Worm (Caenorhabditis elegans) whole organism, late embryonic: ENCODE measurements around the gene gst-6.
"Not testable (repeated sequence)": the region's sequence is repeated elsewhere in the genome, so short reads cannot be mapped to it uniquely, and the experiment has no call there.

Experiments used
- C08G9.2 ChIP-seq: sonication (generic microtip); optimal IDR thresholded peaks from 2 replicates; lab custom pipeline; 2016; ENCODE audit warnings: mild to moderate bottlenecking, missing genetic modification characterization, moderate library complexity, missing compliant biosample characterization
- K02D7.2 ChIP-seq: sonication (generic microtip); optimal IDR thresholded peaks from 2 replicates; lab custom pipeline; 2017; ENCODE audit warnings: mild to moderate bottlenecking, missing genetic modification characterization, missing compliant biosample characterization
- Y22D7AL.16 ChIP-seq: sonication (generic microtip); optimal IDR thresholded peaks from 2 replicates; lab custom pipeline; 2016; ENCODE audit warnings: missing genetic modification characterization, missing compliant biosample characterization
- ceh-22 ChIP-seq: sonication (generic microtip); optimal IDR thresholded peaks from 2 replicates; lab custom pipeline; 2017; ENCODE audit warnings: missing biosample characterization, missing genetic modification characterization
- ceh-30 ChIP-seq: fragments of 150-350 bp; optimal IDR thresholded peaks from 2 replicates; lab custom pipeline; 2014; ENCODE audit warnings: missing biosample characterization, missing genetic modification characterization
- ceh-48 ChIP-seq: sonication (generic microtip); optimal IDR thresholded peaks from 2 replicates; lab custom pipeline; 2016; ENCODE audit warnings: missing genetic modification characterization, inconsistent platforms, missing compliant biosample characterization
- ceh-9 ChIP-seq: sonication (generic microtip); optimal IDR thresholded peaks from 2 replicates; lab custom pipeline; 2016; ENCODE audit warnings: mild to moderate bottlenecking, missing genetic modification characterization, inconsistent platforms, missing compliant biosample characterization
- che-1 ChIP-seq: sonication (generic microtip); optimal IDR thresholded peaks from 2 replicates; lab custom pipeline; 2016; ENCODE audit warnings: mild to moderate bottlenecking, missing genetic modification characterization, missing compliant biosample characterization
- dmd-4 ChIP-seq: sonication (generic microtip); optimal IDR thresholded peaks from 2 replicates; lab custom pipeline; 2016; ENCODE audit warnings: borderline replicate concordance, missing genetic modification characterization, missing compliant biosample characterization
- dve-1 ChIP-seq: sonication (generic microtip); optimal IDR thresholded peaks from 2 replicates; lab custom pipeline; 2017; ENCODE audit warnings: antibody characterized with exemption, mild to moderate bottlenecking, missing genetic modification characterization, missing compliant biosample characterization
- elt-2 ChIP-seq: sonication (generic microtip); optimal IDR thresholded peaks from 2 replicates; lab custom pipeline; 2016; ENCODE audit warnings: missing genetic modification reagents, missing genetic modification characterization, missing compliant biosample characterization
- elt-4 ChIP-seq: sonication (generic microtip); optimal IDR thresholded peaks from 2 replicates; lab custom pipeline; 2016; ENCODE audit warnings: missing genetic modification characterization, missing compliant biosample characterization
- ets-4 ChIP-seq: sonication (generic microtip); optimal IDR thresholded peaks from 2 replicates; lab custom pipeline; 2016; ENCODE audit warnings: missing genetic modification characterization, missing compliant biosample characterization
- gmeb-2 ChIP-seq: sonication (generic microtip); optimal IDR thresholded peaks from 2 replicates; lab custom pipeline; 2016; ENCODE audit warnings: missing genetic modification characterization, inconsistent platforms, missing compliant biosample characterization
- hlh-13 ChIP-seq: fragments of 200-800 bp; sonication (Bioruptor generic); optimal IDR thresholded peaks from 2 replicates; lab custom pipeline; 2018; ENCODE audit warnings: mild to moderate bottlenecking, missing genetic modification characterization, missing compliant biosample characterization
- hlh-8 ChIP-seq: sonication (generic microtip); optimal IDR thresholded peaks from 2 replicates; lab custom pipeline; 2016; ENCODE audit warnings: missing genotype, missing genetic modification characterization, missing compliant biosample characterization
- lim-6 ChIP-seq: sonication (generic microtip); optimal IDR thresholded peaks from 2 replicates; lab custom pipeline; 2016; ENCODE audit warnings: missing genetic modification characterization, missing compliant biosample characterization
- madf-2 ChIP-seq: sonication (generic microtip); optimal IDR thresholded peaks from 2 replicates; lab custom pipeline; 2017; ENCODE audit warnings: missing genetic modification characterization, missing compliant biosample characterization
- mec-3 ChIP-seq: sonication (generic microtip); optimal IDR thresholded peaks from 2 replicates; lab custom pipeline; 2016; ENCODE audit warnings: borderline replicate concordance, missing genetic modification characterization, missing compliant biosample characterization
- nfya-1 ChIP-seq: sonication (generic microtip); optimal IDR thresholded peaks from 2 replicates; lab custom pipeline; 2017; ENCODE audit warnings: missing genetic modification characterization, mild to moderate bottlenecking, missing compliant biosample characterization, antibody characterized with exemption, moderate library complexity
- npax-4 ChIP-seq: sonication (generic microtip); optimal IDR thresholded peaks from 2 replicates; lab custom pipeline; 2016; ENCODE audit warnings: missing genetic modification characterization, missing compliant biosample characterization
- odd-2 ChIP-seq: sonication (generic microtip); optimal IDR thresholded peaks from 2 replicates; lab custom pipeline; 2017; ENCODE audit warnings: antibody characterized with exemption, mild to moderate bottlenecking, missing genetic modification characterization, missing compliant biosample characterization
- pag-3 ChIP-seq: sonication (generic microtip); optimal IDR thresholded peaks from 2 replicates; lab custom pipeline; 2016; ENCODE audit warnings: missing compliant biosample characterization, missing genetic modification characterization, borderline replicate concordance
- pha-2 ChIP-seq: sonication (generic microtip); optimal IDR thresholded peaks from 2 replicates; lab custom pipeline; 2017; ENCODE audit warnings: mild to moderate bottlenecking, missing genetic modification characterization, missing compliant biosample characterization
- pha-4 ChIP-seq: fragments of 150-350 bp; optimal IDR thresholded peaks from 2 replicates; lab custom pipeline; 2018; ENCODE audit warnings: missing biosample characterization, missing genetic modification reagents, missing genetic modification characterization
- pqm-1 ChIP-seq: sonication (generic microtip); optimal IDR thresholded peaks from 2 replicates; lab custom pipeline; 2016; ENCODE audit warnings: missing genetic modification characterization, missing compliant biosample characterization
- ref-2 ChIP-seq: sonication (generic microtip); optimal IDR thresholded peaks from 2 replicates; lab custom pipeline; 2016; ENCODE audit warnings: missing genetic modification characterization, missing compliant biosample characterization
- sdc-2 ChIP-seq: sonication (generic microtip); optimal IDR thresholded peaks from 2 replicates; lab custom pipeline; 2016; ENCODE audit warnings: missing genotype, missing genetic modification characterization, missing compliant biosample characterization
- sox-4 ChIP-seq: sonication (generic microtip); optimal IDR thresholded peaks from 2 replicates; lab custom pipeline; 2017; ENCODE audit warnings: mild to moderate bottlenecking, missing genetic modification characterization, inconsistent platforms, missing compliant biosample characterization
- syd-9 ChIP-seq: sonication (generic microtip); optimal IDR thresholded peaks from 2 replicates; lab custom pipeline; 2016; ENCODE audit warnings: mild to moderate bottlenecking, missing genetic modification characterization, moderate library complexity, missing compliant biosample characterization
- tbx-7 ChIP-seq: sonication (generic microtip); optimal IDR thresholded peaks from 2 replicates; lab custom pipeline; 2016; ENCODE audit warnings: missing genotype, missing genetic modification characterization, missing compliant biosample characterization
- unc-42 ChIP-seq: sonication (generic microtip); optimal IDR thresholded peaks from 2 replicates; lab custom pipeline; 2016; ENCODE audit warnings: missing genotype, missing genetic modification characterization, missing compliant biosample characterization

Gene gst-6

ce11 chrII:4858906-4859411 lies 20.7 kb upstream of the gst-6 start (continued):
- TF ChIP-seq hlh-13 (GFP tag; lab: Kevin White, UChicago): no peak

ce11 chrII:4860260-4860659 lies 19.4 kb upstream of the gst-6 start, which contains the start of the genes nspd-5 and F11G11.4:
TSS of gene nspd-5 (minus strand) at chrII:4860360.
TSS of gene F11G11.4 (plus strand) at chrII:4860594.
- not testable (repeated sequence) for TF ChIP-seq K02D7.2 (tag; lab: Kevin White, UChicago); ceh-48; ceh-22
- TF ChIP-seq, all 69 proteins: peak for 0; not testable (repeated sequence) for 69

- no peak for TF ChIP-seq tbx-7 (tag; lab: Kevin White, UChicago)
- no peak for TF ChIP-seq sdc-2
- TF ChIP-seq ceh-22: no peak
- TF ChIP-seq C08G9.2: no peak
- no peak for TF ChIP-seq hlh-13 (GFP tag; lab: Kevin White, UChicago)
- no peak for TF ChIP-seq pha-4
- TF ChIP-seq nfya-1 (tag; lab: Kevin White, UChicago): no peak
Measured at ce11 chrII:4863357-4863756, 16.3 kb upstream of the gst-6 start, which contains the start of the genes mpst-4 and F11G11.14. TSS of gene mpst-4 (minus strand) at chrII:4863457. TSS of gene F11G11.14 (plus strand) at chrII:4863681.

- no peak for TF ChIP-seq ceh-9 (tag; lab: Kevin White, UChicago)
- no peak for TF ChIP-seq syd-9 (tag; lab: Kevin White, UChicago)
- TF ChIP-seq gmeb-2 (tag; lab: Kevin White, UChicago): no peak
- no peak for TF ChIP-seq ceh-48
- TF ChIP-seq dve-1 (tag; lab: Kevin White, UChicago): no peak
- TF ChIP-seq pqm-1 (tag; lab: Kevin White, UChicago): no peak
- TF ChIP-seq elt-2 (tag; lab: Kevin White, UChicago): no peak
- TF ChIP-seq elt-4: no peak
- TF ChIP-seq ets-4 (tag; lab: Kevin White, UChicago): no peak
- no peak for TF ChIP-seq sox-4
- no peak for TF ChIP-seq unc-42 (tag; lab: Kevin White, UChicago)
- TF ChIP-seq che-1 (tag; lab: Kevin White, UChicago): no peak
- no peak for TF ChIP-seq dmd-4 (tag; lab: Kevin White, UChicago)
- no peak for TF ChIP-seq pag-3 (tag; lab: Kevin White, UChicago)
- TF ChIP-seq odd-2: no peak
- TF ChIP-seq hlh-8 (tag; lab: Kevin White, UChicago): no peak
- no peak for TF ChIP-seq pha-2
- no peak for TF ChIP-seq Y22D7AL.16 (tag; lab: Kevin White, UChicago)
- no peak for TF ChIP-seq madf-2
- no peak for TF ChIP-seq ceh-30 (tag; lab: Kevin White, UChicago)
Measured at ce11 chrII:4866045-4866444, 13.6 kb upstream of the gst-6 start.

- TF ChIP-seq dve-1 (tag; lab: Kevin White, UChicago) (no peak), syd-9 (tag; lab: Kevin White, UChicago) (no peak), ref-2 (tag; lab: Kevin White, UChicago) (no peak), pha-4 (no peak), npax-4 (tag; lab: Kevin White, UChicago) (no peak), hlh-13 (GFP tag; lab: Kevin White, UChicago) (no peak), mec-3 (tag; lab: Kevin White, UChicago) (no peak), lim-6 (no peak)
Measured at ce11 chrII:4867476-4867875, 12.2 kb upstream of the gst-6 start, which contains the start of gene col-17. TSS of gene col-17 (minus strand) at chrII:4867576.
